Fruit fly (Drosophila melanogaster) whole organism, prepupa: ENCODE measurements around the gene CheB93a.

ENCODE experiments used
- CG11902 ChIP-seq: fragments of 200-800 bp; sonication (Bioruptor generic); optimal IDR thresholded peaks from 3 replicates; lab custom pipeline; 2016; ENCODE audit warnings: missing biosample characterization, missing genetic modification characterization
- CG31627 ChIP-seq: fragments of 200-800 bp; sonication (Bioruptor generic); optimal IDR thresholded peaks from 3 replicates; lab custom pipeline; 2016; ENCODE audit warnings: missing biosample characterization, missing genetic modification characterization
- CG9139 ChIP-seq: fragments of 200-800 bp; sonication (Bioruptor generic); optimal IDR thresholded peaks from 3 replicates; lab custom pipeline; 2017; ENCODE audit warnings: missing biosample characterization, mild to moderate bottlenecking, missing genetic modification characterization
- Eip93F ChIP-seq: fragments of 200-800 bp; sonication (Bioruptor generic); optimal IDR thresholded peaks from 2 replicates; lab custom pipeline; 2016; ENCODE audit warnings: missing biosample characterization, mild to moderate bottlenecking, missing genetic modification characterization
- Ets96B ChIP-seq: fragments of 200-800 bp; optimal IDR thresholded peaks from 2 replicates; lab custom pipeline; 2019; ENCODE audit warnings: missing biosample characterization, mild to moderate bottlenecking, missing genetic modification characterization, moderate library complexity
- Gug ChIP-seq: fragments of 200-800 bp; sonication (Bioruptor generic); IDR thresholded peaks from 2 replicates; pipeline ENCODE4 v1.3.6; 2022; ENCODE audit warnings: missing biosample characterization, missing genetic modification characterization
- Lpt ChIP-seq: fragments of 200-800 bp; sonication (Bioruptor generic); optimal IDR thresholded peaks from 3 replicates; lab custom pipeline; 2016; ENCODE audit warnings: missing biosample characterization, missing genetic modification characterization
- achi ChIP-seq: fragments of 200-800 bp; sonication (Bioruptor generic); optimal IDR thresholded peaks from 3 replicates; lab custom pipeline; 2016; ENCODE audit warnings: missing biosample characterization, missing genetic modification characterization
- dac ChIP-seq: fragments of 200-800 bp; sonication (Bioruptor generic); optimal IDR thresholded peaks from 2 replicates; lab custom pipeline; 2017; ENCODE audit warnings: missing biosample characterization, mild to moderate bottlenecking, missing genetic modification characterization
- esn ChIP-seq: fragments of 200-800 bp; sonication (Bioruptor generic); optimal IDR thresholded peaks from 2 replicates; lab custom pipeline; 2016; ENCODE audit warnings: missing biosample characterization, mild to moderate bottlenecking, missing genetic modification characterization, moderate library complexity
- salr ChIP-seq, 2 experiments: fragments of 200-800 bp; sonication (Bioruptor generic); optimal IDR thresholded peaks; 3 replicates each; lab custom pipeline; 2016 to 2018; ENCODE audit warnings: missing biosample characterization in 2 of 2, missing genetic modification characterization in 2 of 2, mild to moderate bottlenecking in 1 of 2
- vri ChIP-seq: fragments of 200-800 bp; sonication (Bioruptor generic); optimal IDR thresholded peaks from 3 replicates; lab custom pipeline; 2016; ENCODE audit warnings: missing biosample characterization, mild to moderate bottlenecking, missing genetic modification characterization

DNA sequence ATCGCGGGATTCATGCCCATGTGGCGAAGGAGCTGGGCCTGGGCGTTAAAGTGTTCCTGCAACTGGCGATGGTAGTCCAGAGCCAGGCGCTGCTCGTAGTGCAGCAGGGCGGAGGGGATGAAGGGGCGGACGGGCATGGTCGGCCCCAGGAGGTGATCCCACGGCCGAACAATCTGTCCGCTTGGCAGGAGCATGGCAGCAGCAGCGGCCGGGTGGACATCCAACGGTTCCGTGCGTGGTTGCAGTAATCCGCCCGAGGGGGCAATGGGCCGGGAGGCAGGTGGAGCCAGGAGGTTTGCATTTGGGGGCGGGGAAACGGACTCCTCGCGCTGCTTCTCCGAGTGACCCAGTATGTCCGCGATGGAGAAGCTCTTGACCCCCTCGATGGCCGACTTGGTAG lies 38.1 kb downstream of the CheB93a start:
- no peak for TF ChIP-seq Lpt
- no peak for TF ChIP-seq Eip93F (GFP tag; lab: Kevin White, UChicago)
- TF ChIP-seq CG31627 (GFP tag; lab: Kevin White, UChicago) = no peak
- no peak for TF ChIP-seq CG9139 (GFP tag; lab: Kevin White, UChicago)
- no peak for TF ChIP-seq dac (GFP tag; lab: Kevin White, UChicago)
- TF ChIP-seq salr (GFP tag; optimal IDR thresholded peaks at IDR 0.05; lab: Kevin White, UChicago) = no peak
- TF ChIP-seq achi (GFP tag; lab: Kevin White, UChicago) = no peak
- no peak for TF ChIP-seq CG11902 (GFP tag; lab: Kevin White, UChicago)
- no peak for TF ChIP-seq Ets96B (tag; lab: Kevin White, UChicago)
- TF ChIP-seq Gug (GFP tag; lab: Robert Waterston, UW) = no peak
- no peak for TF ChIP-seq esn (GFP tag; lab: Kevin White, UChicago)
- TF ChIP-seq vri = no peak
